Worm (Caenorhabditis elegans) whole organism, L4/young adult: Measurements from ENCODE around the gene Y56A3A.31.

Experiments used
- W03F9.2 ChIP-seq: fragments of 150-350 bp; optimal IDR thresholded peaks from 2 replicates; lab custom pipeline; 2014; ENCODE audit warnings: missing biosample characterization, missing genetic modification characterization
- him-1 ChIP-seq: sonication (generic microtip); optimal IDR thresholded peaks from 2 replicates; lab custom pipeline; 2016; ENCODE audit warnings: missing genotype, missing genetic modification reagents, missing genetic modification characterization, missing compliant biosample characterization

- TF ChIP-seq him-1 (tag; lab: Kevin White, UChicago) (no peak), W03F9.2 (tag; lab: Kevin White, UChicago) (no peak)
These were observed 281 bp upstream of the Y56A3A.31 start, which contains the start of gene ung-1 for ce11 chrIII:11973996-11974395.
